Fruit fly (Drosophila melanogaster) whole organism, wandering third instar larva: ENCODE measurements around the gene CG5618.
A peak's percentile ranks its signal among the peaks of the same experiment; 100 is the strongest.

Experiments
- Abd-B ChIP-seq: fragments of >200 bp; optimal IDR thresholded peaks from 2 replicates; lab custom pipeline; 2017; ENCODE audit warnings: missing biosample characterization, missing genetic modification characterization
- CG32264 ChIP-seq: fragments of 200-800 bp; sonication (Bioruptor generic); optimal IDR thresholded peaks from 2 replicates; lab custom pipeline; 2016; ENCODE audit warnings: missing biosample characterization, missing genetic modification characterization
- CG9705 ChIP-seq: fragments of 200-800 bp; sonication (Bioruptor generic); optimal IDR thresholded peaks from 2 replicates; lab custom pipeline; 2018; ENCODE audit warnings: missing biosample characterization, mild to moderate bottlenecking, missing genetic modification characterization
- CrebA ChIP-seq: fragments of 200-800 bp; sonication (Bioruptor generic); optimal IDR thresholded peaks from 2 replicates; lab custom pipeline; 2016; ENCODE audit warnings: missing biosample characterization, mild to moderate bottlenecking, missing genetic modification characterization, borderline replicate concordance
- Dfd ChIP-seq: fragments of >200 bp; optimal IDR thresholded peaks from 2 replicates; lab custom pipeline; 2017; ENCODE audit warnings: missing biosample characterization, missing genetic modification characterization
- Dif ChIP-seq: fragments of 200-275, 200-300 bp; sonication (Bioruptor generic); optimal IDR thresholded peaks from 2 replicates; lab custom pipeline; 2018; ENCODE audit warnings: missing biosample characterization, missing genetic modification characterization; ENCODE audit not compliant: partially characterized antibody
- HLH106 ChIP-seq: fragments of 200-800 bp; optimal IDR thresholded peaks from 3 replicates; lab custom pipeline; 2019; ENCODE audit warnings: missing biosample characterization, mild to moderate bottlenecking, missing genetic modification characterization, moderate library complexity
- Hnf4 ChIP-seq: fragments of 200-800 bp; sonication (Bioruptor generic); optimal IDR thresholded peaks from 2 replicates; lab custom pipeline; 2016; ENCODE audit warnings: missing biosample characterization, mild to moderate bottlenecking, missing genetic modification characterization
- Hr78 ChIP-seq: fragments of >200 bp; optimal IDR thresholded peaks from 2 replicates; lab custom pipeline; 2017; ENCODE audit warnings: missing biosample characterization, missing genetic modification characterization
- Hr83 ChIP-seq: fragments of 200-300 bp; sonication (Bioruptor generic); optimal IDR thresholded peaks from 2 replicates; lab custom pipeline; 2016; ENCODE audit warnings: missing biosample characterization, mild to moderate bottlenecking, missing genetic modification characterization, moderate library complexity; ENCODE audit not compliant: poor library complexity, severe bottlenecking
- Jra ChIP-seq: sonication (Bioruptor generic); optimal IDR thresholded peaks from 2 replicates; lab custom pipeline; 2016; ENCODE audit warnings: missing biosample characterization, missing genetic modification characterization
- Mio ChIP-seq: sonication (Bioruptor generic); optimal IDR thresholded peaks from 2 replicates; lab custom pipeline; 2016; ENCODE audit warnings: missing biosample characterization, missing genetic modification characterization
- Myc ChIP-seq: fragments of >200 bp; optimal IDR thresholded peaks from 2 replicates; lab custom pipeline; 2017
- N ChIP-seq: fragments of >200 bp; optimal IDR thresholded peaks from 2 replicates; lab custom pipeline; 2018; ENCODE audit warnings: missing biosample characterization, missing external identifiers, missing genetic modification characterization
- Rel ChIP-seq, 2 experiments: fragments of 200-800 bp; sonication (Bioruptor generic) in 1 of 2; optimal IDR thresholded peaks; 2 replicates in 1 of 2; 3 replicates in 1 of 2; lab custom pipeline; 2016 to 2019; ENCODE audit warnings: mild to moderate bottlenecking in 2 of 2, missing biosample characterization in 2 of 2, missing genetic modification characterization in 2 of 2, moderate library complexity in 1 of 2
- Sp1 ChIP-seq: fragments of 200-800 bp; sonication (Bioruptor generic); optimal IDR thresholded peaks from 3 replicates; lab custom pipeline; 2019; ENCODE audit warnings: missing biosample characterization, mild to moderate bottlenecking, missing genetic modification characterization, moderate library complexity
- br ChIP-seq: fragments of 200-800 bp; sonication (Bioruptor generic); optimal IDR thresholded peaks from 2 replicates; lab custom pipeline; 2016; ENCODE audit warnings: missing biosample characterization, missing genetic modification characterization
- brk ChIP-seq: fragments of 200-800 bp; sonication (Bioruptor generic); optimal IDR thresholded peaks from 2 replicates; lab custom pipeline; 2016; ENCODE audit warnings: missing biosample characterization, mild to moderate bottlenecking, missing genetic modification characterization
- dl ChIP-seq, 2 experiments: fragments of 175-275, 200-275 bp in 1 of 2; fragments of 200-275 bp in 1 of 2; sonication (Bioruptor generic); optimal IDR thresholded peaks; lab custom pipeline; 2018; ENCODE audit warnings: mild to moderate bottlenecking in 2 of 2, missing biosample characterization in 2 of 2, missing genetic modification characterization in 2 of 2, moderate library complexity in 2 of 2; ENCODE audit not compliant: partially characterized antibody in 2 of 2, insufficient read depth in 1 of 2
- dmrt93B ChIP-seq: fragments of 200-800 bp; sonication (Bioruptor generic); optimal IDR thresholded peaks from 2 replicates; lab custom pipeline; 2018; ENCODE audit warnings: missing biosample characterization, mild to moderate bottlenecking, missing genetic modification characterization
- dsf ChIP-seq: sonication (Bioruptor generic); optimal IDR thresholded peaks from 2 replicates; lab custom pipeline; 2016; ENCODE audit warnings: missing biosample characterization, missing genetic modification characterization, borderline replicate concordance
- foxo ChIP-seq, 2 experiments: fragments of 200-800 bp; sonication (Bioruptor generic); optimal IDR thresholded peaks; 2 replicates in 1 of 2; 3 replicates in 1 of 2; lab custom pipeline; 2016 to 2017; ENCODE audit warnings: missing biosample characterization in 2 of 2, missing genetic modification characterization in 2 of 2
- h ChIP-seq: fragments of 200-800 bp; sonication (Bioruptor generic); optimal IDR thresholded peaks from 3 replicates; lab custom pipeline; 2016; ENCODE audit warnings: missing biosample characterization, mild to moderate bottlenecking, missing genetic modification characterization
- jim ChIP-seq: fragments of 175-275, 200-325 bp; sonication (Bioruptor generic); optimal IDR thresholded peaks from 2 replicates; lab custom pipeline; 2016; ENCODE audit warnings: missing biosample characterization, mild to moderate bottlenecking, missing genetic modification characterization
- pan ChIP-seq: fragments of >200 bp; optimal IDR thresholded peaks from 2 replicates; lab custom pipeline; 2017
- psq ChIP-seq: fragments of 200-800 bp; sonication (Bioruptor generic); optimal IDR thresholded peaks from 3 replicates; lab custom pipeline; 2017; ENCODE audit warnings: missing biosample characterization, mild to moderate bottlenecking, missing genetic modification characterization, moderate library complexity
- rgr ChIP-seq: fragments of 200-800 bp; sonication (Bioruptor generic); optimal IDR thresholded peaks from 3 replicates; lab custom pipeline; 2016; ENCODE audit warnings: missing biosample characterization, mild to moderate bottlenecking, missing genetic modification characterization
- sage ChIP-seq: fragments of 200-800 bp; sonication (Bioruptor generic); optimal IDR thresholded peaks from 2 replicates; lab custom pipeline; 2016; ENCODE audit warnings: missing biosample characterization, mild to moderate bottlenecking, missing genetic modification characterization
- sv ChIP-seq: fragments of 200-800 bp; sonication (Bioruptor generic); optimal IDR thresholded peaks from 3 replicates; lab custom pipeline; 2016; ENCODE audit warnings: missing biosample characterization, missing genetic modification characterization
- tai ChIP-seq: sonication (Bioruptor generic); optimal IDR thresholded peaks from 2 replicates; lab custom pipeline; 2016; ENCODE audit warnings: missing biosample characterization, missing genetic modification characterization
- usp ChIP-seq: fragments of >200 bp; optimal IDR thresholded peaks from 2 replicates; lab custom pipeline; 2017; ENCODE audit warnings: missing biosample characterization, missing genetic modification characterization

The CG5618 gene

dm6 chr3L:20353149-20353548 is at the start of gene CG5618:
Gene CG5618, plus strand, starts transcription at chr3L:20353449.
- TF ChIP-seq Sp1 (no peak), sage (GFP tag; lab: Kevin White, UChicago) (no peak), CrebA (GFP tag; lab: Kevin White, UChicago) (no peak), Dfd (no peak), Jra (GFP tag; lab: Kevin White, UChicago) (no peak), foxo (GFP tag; optimal IDR thresholded peaks at IDR 0.05; lab: Kevin White, UChicago) (no peak), CG9705 (GFP tag; lab: Kevin White, UChicago) (no peak), Hnf4 (GFP tag; lab: Kevin White, UChicago) (no peak), dsf (GFP tag; lab: Kevin White, UChicago) (no peak), Hr83 (GFP tag; lab: Kevin White, UChicago) (no peak), Mio (no peak), tai (GFP tag; lab: Kevin White, UChicago) (no peak), N (GFP tag; lab: Kevin White, UChicago) (no peak), Myc (lab: Kevin White, UChicago) (no peak), br (GFP tag; lab: Kevin White, UChicago) (no peak), jim (GFP tag; lab: Kevin White, UChicago) (no peak)
- TF ChIP-seq, all 38 proteins: peak for 0

- TF ChIP-seq Hnf4 (GFP tag; lab: Kevin White, UChicago): no peak
- TF ChIP-seq Hr83 (GFP tag; lab: Kevin White, UChicago): no peak
- no peak for TF ChIP-seq Dif
- no peak for TF ChIP-seq CG32264 (GFP tag; lab: Kevin White, UChicago)
- TF ChIP-seq br (GFP tag; lab: Kevin White, UChicago): no peak
- TF ChIP-seq Rel (GFP tag; optimal IDR thresholded peaks at IDR 0.05; lab: Kevin White, UChicago): no peak
- no peak for TF ChIP-seq Rel (tag; optimal IDR thresholded peaks at IDR 0.05; lab: Kevin White, UChicago)
- TF ChIP-seq dmrt93B: no peak
- no peak for TF ChIP-seq HLH106 (tag; lab: Kevin White, UChicago)
- no peak for TF ChIP-seq rgr
- no peak for TF ChIP-seq Abd-B (GFP tag; lab: Kevin White, UChicago)
- TF ChIP-seq dsf (GFP tag; lab: Kevin White, UChicago): no peak
- TF ChIP-seq pan (lab: Kevin White, UChicago): no peak
- TF ChIP-seq Mio: no peak
- TF ChIP-seq usp (GFP tag; lab: Kevin White, UChicago): no peak
- TF ChIP-seq Sp1: no peak
- TF ChIP-seq psq (GFP tag; lab: Kevin White, UChicago): no peak
These were observed 47.1 kb upstream of the CG5618 start, which contains the start of gene CG32225 for dm6 chr3L:20306142-20306541. Gene CG32225, minus strand, starts transcription at chr3L:20306283.

- TF ChIP-seq dsf (GFP tag; lab: Kevin White, UChicago) (no peak), Dfd (no peak), Dif (no peak), Myc (lab: Kevin White, UChicago) (no peak), pan (lab: Kevin White, UChicago) (no peak), Hr83 (GFP tag; lab: Kevin White, UChicago) (no peak), psq (GFP tag; lab: Kevin White, UChicago) (no peak), h (GFP tag; lab: Kevin White, UChicago) (no peak)
These were observed 43.9 kb upstream of the CG5618 start, which contains the start of gene polo for dm6 chr3L:20309354-20309753. Gene polo, plus strand, starts transcription at chr3L:20309654.

dm6 chr3L:20309758-20310733 is 43.2 kb upstream of the CG5618 start:
- peak; percentile 66 for TF ChIP-seq rgr
- TF ChIP-seq Dfd: no peak
- no peak for TF ChIP-seq CG32264 (GFP tag; lab: Kevin White, UChicago)
- peak; percentile 43 for TF ChIP-seq sv (GFP tag; lab: Kevin White, UChicago)
- peak; percentile 57 for TF ChIP-seq Hnf4 (GFP tag; lab: Kevin White, UChicago)
- no peak for TF ChIP-seq dmrt93B
- no peak for TF ChIP-seq pan (lab: Kevin White, UChicago)
- no peak for TF ChIP-seq Jra (GFP tag; lab: Kevin White, UChicago)
- TF ChIP-seq h (GFP tag; lab: Kevin White, UChicago): no peak
- TF ChIP-seq Myc (lab: Kevin White, UChicago): peak; percentile 39
- no peak for TF ChIP-seq brk (GFP tag; lab: Kevin White, UChicago)
- no peak for TF ChIP-seq CrebA (GFP tag; lab: Kevin White, UChicago)
- peak in 1 of 2 experiments; percentile 19 for TF ChIP-seq dl (GFP tag; optimal IDR thresholded peaks at IDR 0.05; lab: Kevin White, UChicago; ENCODE audit: insufficient read depth in 1 of 2, partially characterized antibody in 2 of 2)
- peak; percentile 38 for TF ChIP-seq Hr83 (GFP tag; lab: Kevin White, UChicago)
- TF ChIP-seq jim (GFP tag; lab: Kevin White, UChicago): no peak
- TF ChIP-seq dsf (GFP tag; lab: Kevin White, UChicago): no peak
- TF ChIP-seq Mio: no peak
- no peak for TF ChIP-seq Rel (GFP tag; optimal IDR thresholded peaks at IDR 0.05; lab: Kevin White, UChicago)
- peak; percentile 33 for TF ChIP-seq Rel (tag; optimal IDR thresholded peaks at IDR 0.05; lab: Kevin White, UChicago)
- peak; percentile 18 for TF ChIP-seq CG9705 (GFP tag; lab: Kevin White, UChicago)
- peak; percentile 54 for TF ChIP-seq psq (GFP tag; lab: Kevin White, UChicago)
- no peak for TF ChIP-seq tai (GFP tag; lab: Kevin White, UChicago)
- TF ChIP-seq Hr78 (GFP tag; lab: Kevin White, UChicago): no peak
- no peak for TF ChIP-seq usp (GFP tag; lab: Kevin White, UChicago)
- no peak for TF ChIP-seq N (GFP tag; lab: Kevin White, UChicago)
- peak in 1 of 2 experiments; percentile 53 for TF ChIP-seq foxo (GFP tag; optimal IDR thresholded peaks at IDR 0.05; lab: Kevin White, UChicago)
- peak; percentile 23 for TF ChIP-seq HLH106 (tag; lab: Kevin White, UChicago)
